Worm (Caenorhabditis elegans): ENCODE data around the gene T08B6.4.

DNA sequence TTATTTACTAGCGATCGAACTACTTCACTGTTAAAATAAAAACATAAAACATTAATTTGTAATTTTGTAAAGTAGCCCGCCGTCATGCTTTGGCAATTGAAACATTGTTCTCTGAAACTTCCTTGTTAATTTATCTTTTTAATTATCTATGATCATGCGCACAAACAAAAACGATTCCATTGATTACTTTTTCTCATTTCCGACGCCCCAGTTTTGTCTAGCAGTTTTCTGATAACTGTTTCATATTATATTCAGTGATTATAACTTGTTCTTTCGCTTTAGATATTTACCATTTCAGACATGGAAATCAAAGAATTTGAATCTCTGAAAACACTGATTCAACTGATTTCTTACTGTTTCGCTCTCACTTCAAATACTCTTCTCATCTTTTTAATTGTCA lies 28.4 kb upstream of the T08B6.4 start, which contains the start of gene str-170:
- TF ChIP-seq B0310.2 (tag; optimal IDR thresholded peaks at IDR 0.05) (no peak), hmg-4 (GFP tag; optimal IDR thresholded peaks at IDR 0.05) (no peak), scrt-1 (GFP tag; IDR thresholded peaks at IDR 0.05) (no peak), hmbx-1 (tag; optimal IDR thresholded peaks at IDR 0.05) (no peak), tbx-11 (GFP tag; IDR thresholded peaks at IDR 0.05) (no peak), aly-1 (tag; optimal IDR thresholded peaks at IDR 0.05) (no peak), hnd-1 (tag; optimal IDR thresholded peaks at IDR 0.05) (no peak), ama-1 (optimal IDR thresholded peaks at IDR 0.05) (no peak)
